Worm (Caenorhabditis elegans): Measurements from ENCODE around the gene Y105C5B.8.

The Y105C5B.8 gene

ce11 chrIV:15933100-15933499, 6.5 kb upstream of the Y105C5B.8 start (continued):
- TF ChIP-seq Y105C5A.15 (GFP tag; IDR thresholded peaks at IDR 0.05): peak; percentile 84; the same call in 1 of the 2 replicates
- 0 out of 2 replicates have a peak, but pooled peaks have one; percentile 52 for TF ChIP-seq dmd-9 (GFP tag; IDR thresholded peaks at IDR 0.05)
- peak; percentile 73 for TF ChIP-seq T26A8.4 (GFP tag; IDR thresholded peaks at IDR 0.05)
- 0 out of 2 replicates have a peak, but pooled peaks have one; percentile 34 for TF ChIP-seq madf-9 (GFP tag; conservative IDR thresholded peaks at IDR 0.05)
- peak; percentile 85 for TF ChIP-seq lim-7 (GFP tag; IDR thresholded peaks at IDR 0.05)
- TF ChIP-seq daf-19 (GFP tag; conservative IDR thresholded peaks at IDR 0.05): peak; percentile 52; the same call in 1 of the 2 replicates
- TF ChIP-seq dmd-6 (GFP tag; IDR thresholded peaks at IDR 0.05): peak; percentile 41
- TF ChIP-seq snpc-1.2 (GFP tag; IDR thresholded peaks at IDR 0.05): peak; percentile 98
- TF ChIP-seq egl-43 (GFP tag; IDR thresholded peaks at IDR 0.05): peak; percentile 83
- peak; percentile 26; the same call in 1 of the 2 replicates for TF ChIP-seq saeg-2 (GFP tag; IDR thresholded peaks at IDR 0.05)
- TF ChIP-seq arid-1 (GFP tag; conservative IDR thresholded peaks at IDR 0.05): peak; percentile 69
- peak; percentile 75; the same call in 1 of the 2 replicates for TF ChIP-seq D1046.2 (GFP tag; IDR thresholded peaks at IDR 0.05)
- peak; percentile 61 for TF ChIP-seq ctbp-1 (GFP tag; IDR thresholded peaks at IDR 0.05)
- peak; percentile 63 for TF ChIP-seq F26F4.8 (GFP tag; conservative IDR thresholded peaks at IDR 0.05)
- peak; percentile 35 to 74; a peak in 1 of 4 replicates for TF ChIP-seq madf-5 (GFP tag; IDR thresholded peaks at IDR 0.05)
- peak; percentile 87 for TF ChIP-seq dmd-8 (GFP tag; IDR thresholded peaks at IDR 0.05)
- TF ChIP-seq nhr-6 (tag; optimal IDR thresholded peaks at IDR 0.05): peak; percentile 11
- TF ChIP-seq hmg-1.1 (GFP tag; IDR thresholded peaks at IDR 0.05): peak; percentile 46; the same call in 1 of the 2 replicates

ce11 chrIV:15931833-15932232, 5.2 kb upstream of the Y105C5B.8 start:
- no peak for TF ChIP-seq skn-1 (tag; optimal IDR thresholded peaks at IDR 0.05)
- TF ChIP-seq lin-13 (GFP tag; optimal IDR thresholded peaks at IDR 0.05): no peak
- no peak for TF ChIP-seq unc-130 (GFP tag; optimal IDR thresholded peaks at IDR 0.05)
- TF ChIP-seq set-16 (GFP tag; IDR thresholded peaks at IDR 0.05): peak; percentile 30; the same call in 1 of the 2 replicates
- TF ChIP-seq nhr-237 (tag; optimal IDR thresholded peaks at IDR 0.05): no peak
- TF ChIP-seq ceh-28 (tag; optimal IDR thresholded peaks at IDR 0.05): no peak
- no peak for TF ChIP-seq ceh-82 (tag; optimal IDR thresholded peaks at IDR 0.05)
- TF ChIP-seq Y105C5A.15 (GFP tag; IDR thresholded peaks at IDR 0.05): 0 out of 2 replicates have a peak, but pooled peaks have one; percentile 46
- TF ChIP-seq lin-39 (tag; optimal IDR thresholded peaks at IDR 0.05): no peak
- no peak for TF ChIP-seq dmd-9 (GFP tag; IDR thresholded peaks at IDR 0.05)
- TF ChIP-seq zfp-3 (GFP tag; conservative IDR thresholded peaks at IDR 0.05): 0 out of 2 replicates have a peak, but pooled peaks have one; percentile 29
- TF ChIP-seq nhr-48 (tag; optimal IDR thresholded peaks at IDR 0.05): peak; percentile 33
- peak; percentile 81; the same call in 1 of the 2 replicates for TF ChIP-seq Y75B8A.6 (GFP tag; IDR thresholded peaks at IDR 0.05)
- TF ChIP-seq unc-39 (tag; optimal IDR thresholded peaks at IDR 0.05): no peak
- TF ChIP-seq lin-1 (GFP tag; IDR thresholded peaks at IDR 0.05): no peak
- TF ChIP-seq saeg-2 (GFP tag; IDR thresholded peaks at IDR 0.05): peak; percentile 77
- no peak for TF ChIP-seq R02D3.7 (tag; optimal IDR thresholded peaks at IDR 0.05)
- TF ChIP-seq ama-1 (optimal IDR thresholded peaks at IDR 0.05): no peak
- no peak for TF ChIP-seq ZK546.5 (tag; optimal IDR thresholded peaks at IDR 0.05)
- peak; percentile 61; the same call in 1 of the 2 replicates for TF ChIP-seq php-3 (GFP tag; IDR thresholded peaks at IDR 0.05)
- no peak for TF ChIP-seq cey-2 (tag; optimal IDR thresholded peaks at IDR 0.05; ENCODE audit: borderline replicate concordance, insufficient read depth)
- TF ChIP-seq hif-1 (tag; optimal IDR thresholded peaks at IDR 0.05): peak; percentile 6 to 19
- TF ChIP-seq daf-8 (GFP tag; IDR thresholded peaks at IDR 0.05): no peak
- no peak for TF ChIP-seq nhr-6 (tag; optimal IDR thresholded peaks at IDR 0.05)
- TF ChIP-seq lim-7 (GFP tag; IDR thresholded peaks at IDR 0.05): peak; percentile 89
- TF ChIP-seq sdz-12 (GFP tag; optimal IDR thresholded peaks at IDR 0.05): no peak
- TF ChIP-seq ceh-32 (tag; optimal IDR thresholded peaks at IDR 0.05; ENCODE audit: poor library complexity): no peak
- TF ChIP-seq nhr-28 (tag; optimal IDR thresholded peaks at IDR 0.05): peak; percentile 3
- TF ChIP-seq Y48G9A.11 (GFP tag; IDR thresholded peaks at IDR 0.05): peak; percentile 47; the same call in 1 of the 2 replicates
- TF ChIP-seq hlh-30 (tag; optimal IDR thresholded peaks at IDR 0.05; ENCODE audit: insufficient read depth): peak; percentile 87
- 0 out of 2 replicates have a peak, but pooled peaks have one; percentile 45 for TF ChIP-seq zip-11 (GFP tag; IDR thresholded peaks at IDR 0.05)
- TF ChIP-seq F49E8.2 (tag; optimal IDR thresholded peaks at IDR 0.05; ENCODE audit: borderline replicate concordance): peak; percentile 76
- peak; percentile 68 for TF ChIP-seq nhr-102 (tag; optimal IDR thresholded peaks at IDR 0.05)
- peak; percentile 68; the same call in 1 of the 2 replicates for TF ChIP-seq daf-19 (GFP tag; conservative IDR thresholded peaks at IDR 0.05)
- no peak for TF ChIP-seq ceh-62 (tag; optimal IDR thresholded peaks at IDR 0.05)
- TF ChIP-seq dmd-8 (GFP tag; IDR thresholded peaks at IDR 0.05): peak; percentile 79
- 0 out of 2 replicates have a peak, but pooled peaks have one; percentile 37 for TF ChIP-seq mdt-29 (GFP tag; IDR thresholded peaks at IDR 0.05)
